Worm (Caenorhabditis elegans) whole organism, young adult: ENCODE measurements around the gene sma-4.

ENCODE experiments used
- ccch-3 ChIP-seq: fragments of 200-800 bp; sonication (Bioruptor generic); optimal IDR thresholded peaks from 2 replicates; lab custom pipeline; 2018; ENCODE audit warnings: mild to moderate bottlenecking, missing genetic modification characterization, missing compliant biosample characterization
- dpl-1 ChIP-seq: fragments of 150-350 bp; optimal IDR thresholded peaks from 2 replicates; lab custom pipeline; 2014; ENCODE audit warnings: missing biosample characterization, missing genetic modification reagents, missing genetic modification characterization
- ztf-25 ChIP-seq: fragments of 200-800 bp; sonication (Bioruptor generic); IDR thresholded peaks from 2 replicates; pipeline ENCODE4 v1.3.6; 2022; ENCODE audit warnings: missing genetic modification reagents, missing genetic modification characterization, missing compliant biosample characterization
- ztf-26 ChIP-seq: sonication (generic microtip); optimal IDR thresholded peaks from 2 replicates; lab custom pipeline; 2017; ENCODE audit warnings: missing genetic modification characterization, missing compliant biosample characterization

DNA sequence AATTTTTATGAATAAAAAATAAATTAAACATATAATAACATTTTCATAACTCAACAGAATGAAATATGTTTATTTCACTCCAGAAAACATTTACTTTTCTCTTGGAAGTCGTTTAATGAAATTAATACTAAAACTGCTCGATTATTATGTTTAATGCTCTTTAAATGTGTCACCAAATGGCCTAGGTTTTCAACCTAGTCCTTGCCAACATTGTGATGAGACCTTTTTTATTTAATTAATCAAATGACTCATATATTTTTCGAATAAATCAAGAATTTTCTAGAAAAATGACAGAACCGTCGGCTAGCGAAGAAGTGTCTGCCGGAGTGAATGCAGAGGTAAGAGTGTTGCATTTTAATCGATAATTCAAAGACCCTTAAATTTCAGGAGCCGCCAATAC, 48.2 kb downstream of the sma-4 start, which contains the start of gene rabn-5:
- TF ChIP-seq ztf-25 (GFP tag; lab: Robert Waterston, UW), result no peak
- TF ChIP-seq dpl-1 (GFP tag; lab: Kevin White, UChicago), result no peak
- no peak for TF ChIP-seq ztf-26 (tag; lab: Kevin White, UChicago)
- TF ChIP-seq ccch-3 (GFP tag; lab: Kevin White, UChicago), result no peak
